Fruit fly (Drosophila melanogaster) whole organism, wandering third instar larva: Measurements from ENCODE around the gene Spn.

Experiments used
- Abd-B ChIP-seq: fragments of >200 bp; optimal IDR thresholded peaks from 2 replicates; lab custom pipeline; 2017; ENCODE audit warnings: missing biosample characterization, missing genetic modification characterization
- CG32264 ChIP-seq: fragments of 200-800 bp; sonication (Bioruptor generic); optimal IDR thresholded peaks from 2 replicates; lab custom pipeline; 2016; ENCODE audit warnings: missing biosample characterization, missing genetic modification characterization
- CG9705 ChIP-seq: fragments of 200-800 bp; sonication (Bioruptor generic); optimal IDR thresholded peaks from 2 replicates; lab custom pipeline; 2018; ENCODE audit warnings: missing biosample characterization, mild to moderate bottlenecking, missing genetic modification characterization
- CrebA ChIP-seq: fragments of 200-800 bp; sonication (Bioruptor generic); optimal IDR thresholded peaks from 2 replicates; lab custom pipeline; 2016; ENCODE audit warnings: missing biosample characterization, mild to moderate bottlenecking, missing genetic modification characterization, borderline replicate concordance
- Dfd ChIP-seq: fragments of >200 bp; optimal IDR thresholded peaks from 2 replicates; lab custom pipeline; 2017; ENCODE audit warnings: missing biosample characterization, missing genetic modification characterization
- Dif ChIP-seq: fragments of 200-275, 200-300 bp; sonication (Bioruptor generic); optimal IDR thresholded peaks from 2 replicates; lab custom pipeline; 2018; ENCODE audit warnings: missing biosample characterization, missing genetic modification characterization; ENCODE audit not compliant: partially characterized antibody
- GATAd ChIP-seq: sonication (Bioruptor generic); optimal IDR thresholded peaks from 2 replicates; lab custom pipeline; 2016; ENCODE audit warnings: missing biosample characterization, missing genetic modification characterization
- HLH106 ChIP-seq: fragments of 200-800 bp; optimal IDR thresholded peaks from 3 replicates; lab custom pipeline; 2019; ENCODE audit warnings: missing biosample characterization, mild to moderate bottlenecking, missing genetic modification characterization, moderate library complexity
- Hnf4 ChIP-seq: fragments of 200-800 bp; sonication (Bioruptor generic); optimal IDR thresholded peaks from 2 replicates; lab custom pipeline; 2016; ENCODE audit warnings: missing biosample characterization, mild to moderate bottlenecking, missing genetic modification characterization
- Hr78 ChIP-seq: fragments of >200 bp; optimal IDR thresholded peaks from 2 replicates; lab custom pipeline; 2017; ENCODE audit warnings: missing biosample characterization, missing genetic modification characterization
- Hr83 ChIP-seq: fragments of 200-300 bp; sonication (Bioruptor generic); optimal IDR thresholded peaks from 2 replicates; lab custom pipeline; 2016; ENCODE audit warnings: missing biosample characterization, mild to moderate bottlenecking, missing genetic modification characterization, moderate library complexity; ENCODE audit not compliant: poor library complexity, severe bottlenecking
- Jra ChIP-seq: sonication (Bioruptor generic); optimal IDR thresholded peaks from 2 replicates; lab custom pipeline; 2016; ENCODE audit warnings: missing biosample characterization, missing genetic modification characterization
- Mio ChIP-seq: sonication (Bioruptor generic); optimal IDR thresholded peaks from 2 replicates; lab custom pipeline; 2016; ENCODE audit warnings: missing biosample characterization, missing genetic modification characterization
- Myc ChIP-seq: fragments of >200 bp; optimal IDR thresholded peaks from 2 replicates; lab custom pipeline; 2017
- N ChIP-seq: fragments of >200 bp; optimal IDR thresholded peaks from 2 replicates; lab custom pipeline; 2018; ENCODE audit warnings: missing biosample characterization, missing external identifiers, missing genetic modification characterization
- OdsH ChIP-seq: fragments of 200-800 bp; sonication (Bioruptor generic); optimal IDR thresholded peaks from 2 replicates; lab custom pipeline; 2016; ENCODE audit warnings: missing biosample characterization, mild to moderate bottlenecking, missing genetic modification characterization
- Rel ChIP-seq, 2 experiments: fragments of 200-800 bp; sonication (Bioruptor generic) in 1 of 2; optimal IDR thresholded peaks; 2 replicates in 1 of 2; 3 replicates in 1 of 2; lab custom pipeline; 2016 to 2019; ENCODE audit warnings: mild to moderate bottlenecking in 2 of 2, missing biosample characterization in 2 of 2, missing genetic modification characterization in 2 of 2, moderate library complexity in 1 of 2
- Sp1 ChIP-seq: fragments of 200-800 bp; sonication (Bioruptor generic); optimal IDR thresholded peaks from 3 replicates; lab custom pipeline; 2019; ENCODE audit warnings: missing biosample characterization, mild to moderate bottlenecking, missing genetic modification characterization, moderate library complexity
- Vsx2 ChIP-seq: fragments of 200-300, 225-300 bp; sonication (Bioruptor generic); optimal IDR thresholded peaks from 2 replicates; lab custom pipeline; 2018; ENCODE audit warnings: missing biosample characterization, missing genetic modification characterization; ENCODE audit not compliant: partially characterized antibody
- br ChIP-seq: fragments of 200-800 bp; sonication (Bioruptor generic); optimal IDR thresholded peaks from 2 replicates; lab custom pipeline; 2016; ENCODE audit warnings: missing biosample characterization, missing genetic modification characterization
- brk ChIP-seq: fragments of 200-800 bp; sonication (Bioruptor generic); optimal IDR thresholded peaks from 2 replicates; lab custom pipeline; 2016; ENCODE audit warnings: missing biosample characterization, mild to moderate bottlenecking, missing genetic modification characterization
- dl ChIP-seq, 2 experiments: fragments of 175-275, 200-275 bp in 1 of 2; fragments of 200-275 bp in 1 of 2; sonication (Bioruptor generic); optimal IDR thresholded peaks; lab custom pipeline; 2018; ENCODE audit warnings: mild to moderate bottlenecking in 2 of 2, missing biosample characterization in 2 of 2, missing genetic modification characterization in 2 of 2, moderate library complexity in 2 of 2; ENCODE audit not compliant: partially characterized antibody in 2 of 2, insufficient read depth in 1 of 2
- dmrt93B ChIP-seq: fragments of 200-800 bp; sonication (Bioruptor generic); optimal IDR thresholded peaks from 2 replicates; lab custom pipeline; 2018; ENCODE audit warnings: missing biosample characterization, mild to moderate bottlenecking, missing genetic modification characterization
- dsf ChIP-seq: sonication (Bioruptor generic); optimal IDR thresholded peaks from 2 replicates; lab custom pipeline; 2016; ENCODE audit warnings: missing biosample characterization, missing genetic modification characterization, borderline replicate concordance
- ey ChIP-seq: fragments of 200-800 bp; sonication (Bioruptor generic); optimal IDR thresholded peaks from 2 replicates; lab custom pipeline; 2016; ENCODE audit warnings: missing biosample characterization, missing genetic modification characterization
- foxo ChIP-seq, 2 experiments: fragments of 200-800 bp; sonication (Bioruptor generic); optimal IDR thresholded peaks; 2 replicates in 1 of 2; 3 replicates in 1 of 2; lab custom pipeline; 2016 to 2017; ENCODE audit warnings: missing biosample characterization in 2 of 2, missing genetic modification characterization in 2 of 2
- fru ChIP-seq: fragments of 200-800 bp; sonication (Bioruptor generic); optimal IDR thresholded peaks from 3 replicates; lab custom pipeline; 2016; ENCODE audit warnings: missing biosample characterization, mild to moderate bottlenecking, missing genetic modification characterization
- h ChIP-seq: fragments of 200-800 bp; sonication (Bioruptor generic); optimal IDR thresholded peaks from 3 replicates; lab custom pipeline; 2016; ENCODE audit warnings: missing biosample characterization, mild to moderate bottlenecking, missing genetic modification characterization
- jim ChIP-seq: fragments of 175-275, 200-325 bp; sonication (Bioruptor generic); optimal IDR thresholded peaks from 2 replicates; lab custom pipeline; 2016; ENCODE audit warnings: missing biosample characterization, mild to moderate bottlenecking, missing genetic modification characterization
- lola ChIP-seq: fragments of >200 bp; optimal IDR thresholded peaks from 2 replicates; lab custom pipeline; 2017; ENCODE audit warnings: missing biosample characterization, missing genetic modification characterization
- pan ChIP-seq: fragments of >200 bp; optimal IDR thresholded peaks from 2 replicates; lab custom pipeline; 2017
- psq ChIP-seq: fragments of 200-800 bp; sonication (Bioruptor generic); optimal IDR thresholded peaks from 3 replicates; lab custom pipeline; 2017; ENCODE audit warnings: missing biosample characterization, mild to moderate bottlenecking, missing genetic modification characterization, moderate library complexity
- rgr ChIP-seq: fragments of 200-800 bp; sonication (Bioruptor generic); optimal IDR thresholded peaks from 3 replicates; lab custom pipeline; 2016; ENCODE audit warnings: missing biosample characterization, mild to moderate bottlenecking, missing genetic modification characterization
- sage ChIP-seq: fragments of 200-800 bp; sonication (Bioruptor generic); optimal IDR thresholded peaks from 2 replicates; lab custom pipeline; 2016; ENCODE audit warnings: missing biosample characterization, mild to moderate bottlenecking, missing genetic modification characterization
- sv ChIP-seq: fragments of 200-800 bp; sonication (Bioruptor generic); optimal IDR thresholded peaks from 3 replicates; lab custom pipeline; 2016; ENCODE audit warnings: missing biosample characterization, missing genetic modification characterization
- tai ChIP-seq: sonication (Bioruptor generic); optimal IDR thresholded peaks from 2 replicates; lab custom pipeline; 2016; ENCODE audit warnings: missing biosample characterization, missing genetic modification characterization
- usp ChIP-seq: fragments of >200 bp; optimal IDR thresholded peaks from 2 replicates; lab custom pipeline; 2017; ENCODE audit warnings: missing biosample characterization, missing genetic modification characterization
- woc ChIP-seq: sonication (Bioruptor generic); optimal IDR thresholded peaks from 2 replicates; lab custom pipeline; 2016; ENCODE audit warnings: missing biosample characterization, mild to moderate bottlenecking, missing genetic modification characterization

Gene Spn

dm6 chr3L:2531386-2532176 lies 22.5 kb downstream of the Spn start:
- TF ChIP-seq dmrt93B (peak; percentile 25), brk (GFP tag; lab: Kevin White, UChicago) (peak; percentile 45), psq (GFP tag; lab: Kevin White, UChicago) (peak; percentile 24), dsf (GFP tag; lab: Kevin White, UChicago) (no peak), rgr (peak; percentile 25), Dif (GFP tag; lab: Kevin White, UChicago) (no peak), CG9705 (GFP tag; lab: Kevin White, UChicago) (no peak), sv (GFP tag; lab: Kevin White, UChicago) (peak; percentile 79), Myc (lab: Kevin White, UChicago) (peak; percentile 78), ey (GFP tag; lab: Kevin White, UChicago) (peak; percentile 57), Jra (no peak), pan (lab: Kevin White, UChicago) (no peak), CG32264 (GFP tag; lab: Kevin White, UChicago) (no peak), Hr78 (GFP tag; lab: Kevin White, UChicago) (no peak), GATAd (GFP tag; lab: Kevin White, UChicago) (no peak), Hnf4 (GFP tag; lab: Kevin White, UChicago) (peak; percentile 41), h (GFP tag; lab: Kevin White, UChicago) (peak; percentile 62), Vsx2 (no peak), dl (GFP tag; optimal IDR thresholded peaks at IDR 0.05; lab: Kevin White, UChicago; ENCODE audit: insufficient read depth in 1 of 2, partially characterized antibody in 2 of 2) (no peak), sage (GFP tag; lab: Kevin White, UChicago) (peak; percentile 34), Dfd (GFP tag; lab: Kevin White, UChicago) (no peak), Hr83 (GFP tag; lab: Kevin White, UChicago) (peak; percentile 32), br (peak; percentile 55), usp (GFP tag; lab: Kevin White, UChicago) (no peak), CrebA (GFP tag; lab: Kevin White, UChicago) (no peak), OdsH (peak; percentile 51), Rel (GFP tag; optimal IDR thresholded peaks at IDR 0.05; lab: Kevin White, UChicago) (peak; percentile 4), Rel (tag; optimal IDR thresholded peaks at IDR 0.05; lab: Kevin White, UChicago) (no peak), N (GFP tag; lab: Kevin White, UChicago) (peak; percentile 42), Abd-B (GFP tag; lab: Kevin White, UChicago) (no peak), HLH106 (tag; lab: Kevin White, UChicago) (peak; percentile 37), lola (GFP tag; lab: Kevin White, UChicago) (no peak), jim (GFP tag; lab: Kevin White, UChicago) (no peak), Mio (GFP tag; lab: Kevin White, UChicago) (no peak), woc (GFP tag; lab: Kevin White, UChicago) (no peak), tai (GFP tag; lab: Kevin White, UChicago) (no peak), Sp1 (GFP tag; lab: Kevin White, UChicago) (peak; percentile 29), fru (GFP tag; lab: Kevin White, UChicago) (peak; percentile 42), foxo (GFP tag; optimal IDR thresholded peaks at IDR 0.05; lab: Kevin White, UChicago) (peak in 1 of 2 experiments; percentile 54)

- no peak for TF ChIP-seq br
- TF ChIP-seq usp (GFP tag; lab: Kevin White, UChicago): no peak
- no peak for TF ChIP-seq dsf (GFP tag; lab: Kevin White, UChicago)
Measured at dm6 chr3L:2530635-2531034, 23.5 kb downstream of the Spn start.
